Worm (Caenorhabditis elegans) whole organism, late embryonic: ENCODE data around the gene Y79H2A.12.

Experiments
- ceh-19 ChIP-seq: fragments of 200-800 bp; sonication (Bioruptor generic); optimal IDR thresholded peaks from 2 replicates; lab custom pipeline; 2018; ENCODE audit warnings: mild to moderate bottlenecking, missing genetic modification characterization, missing compliant biosample characterization
- che-1 ChIP-seq: sonication (generic microtip); optimal IDR thresholded peaks from 2 replicates; lab custom pipeline; 2016; ENCODE audit warnings: mild to moderate bottlenecking, missing genetic modification characterization, missing compliant biosample characterization
- dmd-4 ChIP-seq: sonication (generic microtip); optimal IDR thresholded peaks from 2 replicates; lab custom pipeline; 2016; ENCODE audit warnings: borderline replicate concordance, missing genetic modification characterization, missing compliant biosample characterization
- dve-1 ChIP-seq: sonication (generic microtip); optimal IDR thresholded peaks from 2 replicates; lab custom pipeline; 2017; ENCODE audit warnings: antibody characterized with exemption, mild to moderate bottlenecking, missing genetic modification characterization, missing compliant biosample characterization
- elt-2 ChIP-seq: sonication (generic microtip); optimal IDR thresholded peaks from 2 replicates; lab custom pipeline; 2016; ENCODE audit warnings: missing genetic modification reagents, missing genetic modification characterization, missing compliant biosample characterization
- gmeb-2 ChIP-seq: sonication (generic microtip); optimal IDR thresholded peaks from 2 replicates; lab custom pipeline; 2016; ENCODE audit warnings: missing genetic modification characterization, inconsistent platforms, missing compliant biosample characterization
- hlh-30 ChIP-seq: sonication (generic microtip); optimal IDR thresholded peaks from 2 replicates; lab custom pipeline; 2017; ENCODE audit warnings: antibody characterized with exemption, missing genetic modification characterization, missing compliant biosample characterization; ENCODE audit not compliant: insufficient read depth
- pha-2 ChIP-seq: sonication (generic microtip); optimal IDR thresholded peaks from 2 replicates; lab custom pipeline; 2017; ENCODE audit warnings: mild to moderate bottlenecking, missing genetic modification characterization, missing compliant biosample characterization
- pha-4 ChIP-seq: fragments of 150-350 bp; optimal IDR thresholded peaks from 2 replicates; lab custom pipeline; 2018; ENCODE audit warnings: missing biosample characterization, missing genetic modification reagents, missing genetic modification characterization
- tbx-2 ChIP-seq: sonication (generic microtip); optimal IDR thresholded peaks from 2 replicates; lab custom pipeline; 2016; ENCODE audit warnings: missing genetic modification characterization, missing compliant biosample characterization

- no peak for TF ChIP-seq pha-4 (tag; lab: Kevin White, UChicago)
- TF ChIP-seq ceh-19 (GFP tag; lab: Kevin White, UChicago): no peak
- no peak for TF ChIP-seq hlh-30 (tag; lab: Kevin White, UChicago)
- TF ChIP-seq pha-2 (tag; lab: Kevin White, UChicago): no peak
- TF ChIP-seq che-1 (tag; lab: Kevin White, UChicago): no peak
- TF ChIP-seq dmd-4 (tag; lab: Kevin White, UChicago): no peak
- no peak for TF ChIP-seq tbx-2 (tag; lab: Kevin White, UChicago)
- TF ChIP-seq dve-1 (tag; lab: Kevin White, UChicago): no peak
- no peak for TF ChIP-seq gmeb-2 (tag; lab: Kevin White, UChicago)
- no peak for TF ChIP-seq elt-2 (tag; lab: Kevin White, UChicago)
Measured at ce11 chrIII:12061413-12061812, 32.7 kb upstream of the Y79H2A.12 start, which contains the start of gene zyg-8.
